Fruit fly (Drosophila melanogaster): ENCODE results near the gene CG33178.

The CG33178 gene

dm6 chrX:15085777-15086510, 3.3 kb downstream of the CG33178 start, which contains the start of the genes CG15027 and Dbct (continued):
- TF ChIP-seq CG10274 (GFP tag; optimal IDR thresholded peaks at IDR 0.05) (no peak), Ets65A (GFP tag) (peak; percentile 92), az2 (GFP tag; optimal IDR thresholded peaks at IDR 0.05) (peak; percentile 44), ham (GFP tag; IDR thresholded peaks at IDR 0.05) (no peak), CG10565 (GFP tag; optimal IDR thresholded peaks at IDR 0.05) (no peak), CTCF (GFP tag; optimal IDR thresholded peaks at IDR 0.05) (no peak), grau (tag; optimal IDR thresholded peaks at IDR 0.05) (peak; percentile 73), CG8290 (GFP tag; optimal IDR thresholded peaks at IDR 0.05) (peak; percentile 57), CG8290 (tag; optimal IDR thresholded peaks at IDR 0.05) (peak in 1 of 2 experiments; percentile 41), klu (GFP tag; IDR thresholded peaks at IDR 0.05) (peak; percentile 33; the same call in 1 of the 2 replicates), Doc2 (GFP tag; IDR thresholded peaks at IDR 0.05) (no peak), CG11093 (GFP tag; IDR thresholded peaks at IDR 0.05) (0 out of 3 replicates have a peak, but pooled peaks have one; percentile 33), NK7.1 (GFP tag; optimal IDR thresholded peaks at IDR 0.05) (no peak), Optix (GFP tag; IDR thresholded peaks at IDR 0.05) (no peak), CG7987 (GFP tag; optimal IDR thresholded peaks at IDR 0.05) (no peak), CG12104 (GFP tag; optimal IDR thresholded peaks at IDR 0.05) (peak; percentile 39), H15 (GFP tag; IDR thresholded peaks at IDR 0.05) (0 out of 3 replicates have a peak, but pooled peaks have one; percentile 43), Lhr (GFP tag; optimal IDR thresholded peaks at IDR 0.05) (peak; percentile 14), so (GFP tag; IDR thresholded peaks at IDR 0.05) (no peak; the same call in 2 of the 3 replicates), CG3838 (GFP tag; optimal IDR thresholded peaks at IDR 0.05) (no peak), Myb (GFP tag; optimal IDR thresholded peaks at IDR 0.05) (no peak), peb (GFP tag; IDR thresholded peaks at IDR 0.05) (peak; percentile 40; the same call in 1 of the 2 replicates), CG30403 (GFP tag; optimal IDR thresholded peaks at IDR 0.05) (peak; percentile 76), C15 (GFP tag; IDR thresholded peaks at IDR 0.05) (no peak), CG31441 (GFP tag; IDR thresholded peaks at IDR 0.05) (peak; percentile 51; the same call in 1 of the 2 replicates), Vsx1 (GFP tag; optimal IDR thresholded peaks at IDR 0.05) (no peak), CG3065 (GFP tag; optimal IDR thresholded peaks at IDR 0.05) (no peak), br (optimal IDR thresholded peaks at IDR 0.05) (no peak), Opbp (GFP tag; IDR thresholded peaks at IDR 0.05; ENCODE audit: partially characterized antibody) (peak; percentile 57; the same call in 1 of the 3 replicates), CG11456 (GFP tag; IDR thresholded peaks at IDR 0.05) (peak; percentile 66; the same call in 1 of the 3 replicates), wek (GFP tag; optimal IDR thresholded peaks at IDR 0.05) (no peak), gcm2 (GFP tag; optimal IDR thresholded peaks at IDR 0.05) (no peak), fd102C (GFP tag; optimal IDR thresholded peaks at IDR 0.05) (no peak), dati (GFP tag; IDR thresholded peaks at IDR 0.05) (no peak), CG33557 (GFP tag; optimal IDR thresholded peaks at IDR 0.05) (peak; percentile 67), aop (GFP tag; IDR thresholded peaks at IDR 0.05) (0 out of 2 replicates have a peak, but pooled peaks have one; percentile 15), Nf-YB (GFP tag; optimal IDR thresholded peaks at IDR 0.05) (peak; percentile 45), CG12744 (GFP tag; optimal IDR thresholded peaks at IDR 0.05) (no peak), Six4 (GFP tag; optimal IDR thresholded peaks at IDR 0.05) (peak; percentile 53), salm (tag; optimal IDR thresholded peaks at IDR 0.05) (no peak), emc (GFP tag; optimal IDR thresholded peaks at IDR 0.05) (no peak), CG17829 (tag; optimal IDR thresholded peaks at IDR 0.05) (peak; percentile 76), phol (tag; optimal IDR thresholded peaks at IDR 0.05) (peak; percentile 75), CG18619 (GFP tag; optimal IDR thresholded peaks at IDR 0.05) (peak; percentile 43), knrl (GFP tag; IDR thresholded peaks at IDR 0.05; ENCODE audit: partially characterized antibody) (peak; percentile 81), CG15073 (GFP tag; optimal IDR thresholded peaks at IDR 0.05) (no peak), CG10543 (GFP tag; optimal IDR thresholded peaks at IDR 0.05) (peak; percentile 79), BEAF-32 (GFP tag; optimal IDR thresholded peaks at IDR 0.05) (peak; percentile 81), CG9437 (GFP tag; optimal IDR thresholded peaks at IDR 0.05) (peak; percentile 52), fu2 (GFP tag; optimal IDR thresholded peaks at IDR 0.05) (no peak), Dip2 (GFP tag; IDR thresholded peaks at IDR 0.05) (no peak)

Measured in whole organism, embryonic.